Worm (Caenorhabditis elegans): ENCODE measurements around the gene ZK1058.3.

- no peak for TF ChIP-seq lin-32 (GFP tag; optimal IDR thresholded peaks at IDR 0.05)
- no peak for TF ChIP-seq hlh-1 (tag; optimal IDR thresholded peaks at IDR 0.05)
- no peak for TF ChIP-seq ztf-11 (tag; optimal IDR thresholded peaks at IDR 0.05)
- TF ChIP-seq nhr-76 (tag; optimal IDR thresholded peaks at IDR 0.05): no peak
- TF ChIP-seq nhr-28 (tag; optimal IDR thresholded peaks at IDR 0.05): no peak
- no peak for TF ChIP-seq nhr-237 (tag; optimal IDR thresholded peaks at IDR 0.05)
- no peak for TF ChIP-seq blmp-1 (tag; optimal IDR thresholded peaks at IDR 0.05)
- no peak for TF ChIP-seq flh-1 (GFP tag; optimal IDR thresholded peaks at IDR 0.05)
- TF ChIP-seq sem-2 (GFP tag; optimal IDR thresholded peaks at IDR 0.05): no peak
- no peak for TF ChIP-seq lsy-2 (tag; optimal IDR thresholded peaks at IDR 0.05)
- TF ChIP-seq elt-1 (tag; optimal IDR thresholded peaks at IDR 0.05; ENCODE audit: borderline replicate concordance, insufficient read depth): no peak
- no peak for TF ChIP-seq nhr-12 (tag; optimal IDR thresholded peaks at IDR 0.05)
- TF ChIP-seq M03D4.4 (tag; optimal IDR thresholded peaks at IDR 0.05): no peak
- no peak for TF ChIP-seq ces-1 (GFP tag; optimal IDR thresholded peaks at IDR 0.05)
Measured at ce11 chrIII:3874895-3875294, 43.8 kb upstream of the ZK1058.3 start.
